Worm (Caenorhabditis elegans) whole organism, L4 larva: ENCODE data around the gene Y57A10A.31.

Source experiments
- F44E2.7 ChIP-seq: fragments of 200-800 bp; sonication (Bioruptor generic); IDR thresholded peaks from 2 replicates; pipeline ENCODE4 v2.1.2; 2022; ENCODE audit warnings: missing genetic modification characterization, missing compliant biosample characterization
- Y105C5A.15 ChIP-seq: fragments of 200-800 bp; sonication (Bioruptor generic); IDR thresholded peaks from 2 replicates; pipeline ENCODE4 v1.3.6; 2022; ENCODE audit warnings: missing genetic modification characterization, missing compliant biosample characterization
- Y48G9A.11 ChIP-seq: fragments of 200-800 bp; sonication (Bioruptor generic); IDR thresholded peaks from 2 replicates; pipeline ENCODE4 v1.3.6; 2022; ENCODE audit warnings: missing genetic modification reagents, missing genetic modification characterization, missing compliant biosample characterization
- Y5F2A.4 ChIP-seq: fragments of 200-800 bp; sonication (Bioruptor generic); optimal IDR thresholded peaks from 2 replicates; lab custom pipeline; 2018; ENCODE audit warnings: mild to moderate bottlenecking, missing genetic modification characterization, missing compliant biosample characterization
- ZK337.2 ChIP-seq: fragments of 200-800 bp; sonication (Bioruptor generic); IDR thresholded peaks from 2 replicates; pipeline ENCODE4 v1.3.6; 2022; ENCODE audit warnings: missing genetic modification reagents, missing genetic modification characterization, missing compliant biosample characterization
- aha-1 ChIP-seq: fragments of 150-350 bp; peaks from one replicate; lab custom pipeline; 2014; ENCODE audit warnings: missing biosample characterization, missing genetic modification characterization
- attf-4 ChIP-seq: sonication (generic microtip); optimal IDR thresholded peaks from 3 replicates; lab custom pipeline; 2017; ENCODE audit warnings: missing biosample characterization, missing genetic modification characterization
- ceh-20 ChIP-seq: fragments of 200-800 bp; sonication (Bioruptor generic); IDR thresholded peaks from 2 replicates; pipeline ENCODE4 v1.3.6; 2022; ENCODE audit warnings: missing genetic modification reagents, missing genetic modification characterization, missing compliant biosample characterization
- ceh-28 ChIP-seq: fragments of 150-350 bp; optimal IDR thresholded peaks from 2 replicates; lab custom pipeline; 2014; ENCODE audit warnings: missing biosample characterization, missing genetic modification reagents, missing genetic modification characterization
- ceh-44 ChIP-seq: fragments of 200-800 bp; sonication (Bioruptor generic); IDR thresholded peaks from 2 replicates; pipeline ENCODE4 v1.3.6; 2022; ENCODE audit warnings: missing genetic modification reagents, missing genetic modification characterization, missing compliant biosample characterization
- ceh-62 ChIP-seq: sonication (generic microtip); optimal IDR thresholded peaks from 2 replicates; lab custom pipeline; 2017; ENCODE audit warnings: missing biosample characterization, missing genetic modification characterization
- daf-12 ChIP-seq: fragments of 150-350 bp; optimal IDR thresholded peaks from 2 replicates; lab custom pipeline; 2014; ENCODE audit warnings: missing biosample characterization, missing genetic modification reagents, missing genetic modification characterization
- daf-16 ChIP-seq, 3 experiments: sonication (generic microtip); optimal IDR thresholded peaks; 2 replicates each; lab custom pipeline; 2016 to 2017; ENCODE audit warnings: missing genetic modification characterization in 3 of 3, missing genetic modification reagents in 3 of 3, mild to moderate bottlenecking in 2 of 3, missing compliant biosample characterization in 2 of 3, missing biosample characterization in 1 of 3, moderate library complexity in 1 of 3
- dmd-9 ChIP-seq: fragments of 200-800 bp; sonication (Bioruptor generic); IDR thresholded peaks from 2 replicates; pipeline ENCODE4 v1.3.6; 2022; ENCODE audit warnings: missing genetic modification reagents, missing genetic modification characterization, missing compliant biosample characterization
- dve-1 ChIP-seq: sonication (generic microtip); optimal IDR thresholded peaks from 2 replicates; lab custom pipeline; 2017; ENCODE audit warnings: antibody characterized with exemption, mild to moderate bottlenecking, missing genetic modification characterization, missing compliant biosample characterization; ENCODE audit not compliant: insufficient read depth
- gei-8 ChIP-seq: fragments of 200-800 bp; sonication (Bioruptor generic); optimal IDR thresholded peaks from 2 replicates; lab custom pipeline; 2018; ENCODE audit warnings: mild to moderate bottlenecking, missing genetic modification characterization, missing compliant biosample characterization
- hlh-11 ChIP-seq: fragments of 200-800 bp; sonication (Bioruptor generic); optimal IDR thresholded peaks from 2 replicates; lab custom pipeline; 2018; ENCODE audit warnings: mild to moderate bottlenecking, missing genetic modification characterization, missing compliant biosample characterization
- hmg-1.1 ChIP-seq: fragments of 200-800 bp; sonication (Bioruptor generic); IDR thresholded peaks from 2 replicates; pipeline ENCODE4 v1.3.6; 2022; ENCODE audit warnings: missing genetic modification reagents, missing genetic modification characterization, missing compliant biosample characterization
- lim-7 ChIP-seq: fragments of 200-800 bp; sonication (Bioruptor generic); IDR thresholded peaks from 2 replicates; pipeline ENCODE4 v1.3.6; 2022; ENCODE audit warnings: missing genetic modification characterization, missing compliant biosample characterization
- lin-1 ChIP-seq: fragments of 200-800 bp; sonication (Bioruptor generic); IDR thresholded peaks from 2 replicates; pipeline ENCODE4 v1.3.6; 2022; ENCODE audit warnings: missing genetic modification reagents, missing genetic modification characterization, missing compliant biosample characterization
- lin-13 ChIP-seq: fragments of 150-350 bp; optimal IDR thresholded peaks from 2 replicates; lab custom pipeline; 2014; ENCODE audit warnings: missing biosample characterization, missing genetic modification reagents, missing genetic modification characterization
- lin-29 ChIP-seq: fragments of 200-800 bp; sonication (Bioruptor generic); IDR thresholded peaks from 2 replicates; pipeline ENCODE4 v1.3.6; 2022; ENCODE audit warnings: missing genetic modification reagents, missing genetic modification characterization, missing compliant biosample characterization
- lsy-2 ChIP-seq, 2 experiments: fragments of 150-350 bp in 1 of 2; sonication (generic microtip) in 1 of 2; optimal IDR thresholded peaks; 2 replicates each; lab custom pipeline; 2014 to 2017; ENCODE audit warnings: missing biosample characterization in 2 of 2, missing genetic modification characterization in 2 of 2
- madf-5 ChIP-seq, 2 experiments: fragments of 200-800 bp; sonication (Bioruptor generic); IDR thresholded peaks; 2 replicates each; pipeline ENCODE4 v1.3.6; 2022; ENCODE audit warnings: missing compliant biosample characterization in 2 of 2, missing genetic modification characterization in 2 of 2
- mdl-1 ChIP-seq, 2 experiments: fragments of 150-350 bp in 1 of 2; sonication (generic microtip) in 1 of 2; optimal IDR thresholded peaks; 2 replicates each; lab custom pipeline; 2014 to 2017; ENCODE audit warnings: missing biosample characterization in 2 of 2, missing genetic modification characterization in 2 of 2
- mep-1 ChIP-seq: fragments of 150-350 bp; sonication (generic microtip); optimal IDR thresholded peaks from 3 replicates; lab custom pipeline; 2014; ENCODE audit warnings: missing biosample characterization, missing genetic modification characterization
- mxl-2 ChIP-seq: fragments of 200-800 bp; sonication (Bioruptor generic); conservative IDR thresholded peaks from 2 replicates; pipeline ENCODE4 v1.3.6; 2022; ENCODE audit warnings: missing genetic modification reagents, missing genetic modification characterization, missing compliant biosample characterization
- nhr-111 ChIP-seq: fragments of 200-800 bp; sonication (Bioruptor generic); optimal IDR thresholded peaks from 2 replicates; lab custom pipeline; 2018; ENCODE audit warnings: mild to moderate bottlenecking, missing genetic modification characterization, missing compliant biosample characterization
- nhr-237 ChIP-seq: sonication (generic microtip); optimal IDR thresholded peaks from 2 replicates; lab custom pipeline; 2017; ENCODE audit warnings: missing biosample characterization, missing genetic modification characterization
- nhr-25 ChIP-seq: sonication (generic microtip); optimal IDR thresholded peaks from 2 replicates; lab custom pipeline; 2017; ENCODE audit warnings: missing genetic modification characterization, mild to moderate bottlenecking, missing compliant biosample characterization, antibody characterized with exemption, moderate library complexity, borderline replicate concordance; ENCODE audit not compliant: insufficient read depth
- nhr-28 ChIP-seq: fragments of 150-350 bp; optimal IDR thresholded peaks from 2 replicates; lab custom pipeline; 2014; ENCODE audit warnings: missing biosample characterization, missing genetic modification characterization
- nhr-41 ChIP-seq: fragments of 200-800 bp; sonication (Bioruptor generic); IDR thresholded peaks from 2 replicates; pipeline ENCODE4 v1.3.6; 2022; ENCODE audit warnings: missing genetic modification reagents, missing genetic modification characterization, missing compliant biosample characterization
- nhr-42 ChIP-seq: fragments of 200-800 bp; sonication (Bioruptor generic); IDR thresholded peaks from 2 replicates; pipeline ENCODE4 v1.3.6; 2022; ENCODE audit warnings: missing genetic modification characterization, missing compliant biosample characterization
- nhr-76 ChIP-seq: fragments of 150-350 bp; optimal IDR thresholded peaks from 2 replicates; lab custom pipeline; 2014; ENCODE audit warnings: missing biosample characterization, missing genetic modification characterization
- rbr-2 ChIP-seq: sonication (generic microtip); optimal IDR thresholded peaks from 2 replicates; lab custom pipeline; 2016; ENCODE audit warnings: missing genotype, missing genetic modification characterization, missing compliant biosample characterization
- set-16 ChIP-seq: fragments of 200-800 bp; sonication (Bioruptor generic); IDR thresholded peaks from 2 replicates; pipeline ENCODE4 v1.3.6; 2022; ENCODE audit warnings: missing genetic modification reagents, missing genetic modification characterization, missing compliant biosample characterization
- skn-1 ChIP-seq: fragments of 150-350 bp; optimal IDR thresholded peaks from 2 replicates; lab custom pipeline; 2014; ENCODE audit warnings: missing biosample characterization, missing genetic modification characterization
- spr-3 ChIP-seq: fragments of 200-800 bp; sonication (Bioruptor generic); optimal IDR thresholded peaks from 2 replicates; lab custom pipeline; 2018; ENCODE audit warnings: mild to moderate bottlenecking, missing genetic modification characterization, missing compliant biosample characterization
- tag-97 ChIP-seq: fragments of 200-800 bp; sonication (Bioruptor generic); IDR thresholded peaks from 2 replicates; pipeline ENCODE4 v1.3.6; 2022; ENCODE audit warnings: missing genetic modification characterization, missing compliant biosample characterization
- unc-130 ChIP-seq: sonication (generic microtip); optimal IDR thresholded peaks from 2 replicates; lab custom pipeline; 2016; ENCODE audit warnings: missing genetic modification reagents, missing genetic modification characterization, missing compliant biosample characterization
- unc-62 ChIP-seq, 3 experiments: fragments of 150-350 bp in 1 of 3; sonication (generic microtip); optimal IDR thresholded peaks in 2 of 3; peaks in 1 of 3; 1 replicate in 1 of 3; 2 replicates in 2 of 3; lab custom pipeline; 2014 to 2017; ENCODE audit warnings: missing biosample characterization in 3 of 3, missing genetic modification characterization in 3 of 3, missing genetic modification reagents in 3 of 3, missing genotype in 1 of 3
- zfp-3 ChIP-seq: fragments of 200-800 bp; sonication (Bioruptor generic); conservative IDR thresholded peaks from 2 replicates; pipeline ENCODE4 v1.3.6; 2022; ENCODE audit warnings: missing genetic modification reagents, missing genetic modification characterization, missing compliant biosample characterization
- zip-2 ChIP-seq: fragments of 150-350 bp; optimal IDR thresholded peaks from 2 replicates; lab custom pipeline; 2014; ENCODE audit warnings: missing biosample characterization, missing genetic modification characterization

Gene Y57A10A.31

DNA sequence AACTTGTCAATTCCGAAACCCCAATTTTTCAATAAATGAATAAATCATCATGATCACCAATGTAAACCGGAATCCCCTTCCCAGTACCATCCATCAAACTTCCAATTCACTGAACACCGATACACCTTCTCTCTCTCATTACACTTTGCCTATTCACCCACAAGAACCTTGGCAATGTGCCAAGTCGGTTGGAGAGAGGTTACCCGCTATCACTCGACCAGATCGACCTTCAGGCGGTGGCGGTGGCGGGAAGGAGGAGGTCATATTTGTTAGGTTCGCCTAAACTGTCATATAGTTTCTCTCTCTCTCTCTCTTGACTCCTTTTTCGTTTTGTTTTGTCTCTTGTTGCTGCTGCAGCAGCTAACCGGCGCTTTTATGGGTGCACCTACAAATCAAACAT lies 26.6 kb upstream of the Y57A10A.31 start:
- peak; percentile 32 for TF ChIP-seq mep-1 (tag; lab: Kevin White, UChicago)
- no peak for TF ChIP-seq tag-97 (GFP tag; lab: Robert Waterston, UW)
- TF ChIP-seq unc-130 (GFP tag; lab: Kevin White, UChicago) = no peak
- no peak for TF ChIP-seq ZK337.2
- no peak for TF ChIP-seq F44E2.7 (GFP tag; lab: Robert Waterston, UW)
- TF ChIP-seq zfp-3 (GFP tag; lab: Robert Waterston, UW) = no peak
- TF ChIP-seq set-16 (GFP tag; lab: Robert Waterston, UW) = 0 out of 2 replicates have a peak, but pooled peaks have one; percentile 11
- peak; percentile 39 for TF ChIP-seq dve-1 (tag; lab: Kevin White, UChicago)
- TF ChIP-seq ceh-28 (tag; lab: Kevin White, UChicago) = no peak
- TF ChIP-seq lin-1 (GFP tag; lab: Robert Waterston, UW) = no peak
- peak in 1 of 2 experiments; percentile 7 for TF ChIP-seq lsy-2 (tag; optimal IDR thresholded peaks at IDR 0.05; lab: Kevin White, UChicago)
- no peak for TF ChIP-seq Y105C5A.15
- no peak for TF ChIP-seq spr-3
- no peak for TF ChIP-seq skn-1
- peak in 1 of 2 experiments; percentile 49 for TF ChIP-seq unc-62 (GFP tag; optimal IDR thresholded peaks at IDR 0.05 in 1 of 2; lab: Kevin White, UChicago)
- TF ChIP-seq unc-62 (tag; optimal IDR thresholded peaks at IDR 0.05; lab: Kevin White, UChicago) = no peak
- no peak for TF ChIP-seq hlh-11 (tag; lab: Kevin White, UChicago)
- TF ChIP-seq nhr-28 (tag; lab: Kevin White, UChicago) = peak; percentile 20
- peak; percentile 31; the same call in 1 of the 2 replicates for TF ChIP-seq hmg-1.1
- TF ChIP-seq aha-1 = peak; percentile 51
- no peak for TF ChIP-seq zip-2
- peak; percentile 78 for TF ChIP-seq nhr-25 (tag; lab: Kevin White, UChicago)
- TF ChIP-seq, all 104 proteins: peak for 9

DNA sequence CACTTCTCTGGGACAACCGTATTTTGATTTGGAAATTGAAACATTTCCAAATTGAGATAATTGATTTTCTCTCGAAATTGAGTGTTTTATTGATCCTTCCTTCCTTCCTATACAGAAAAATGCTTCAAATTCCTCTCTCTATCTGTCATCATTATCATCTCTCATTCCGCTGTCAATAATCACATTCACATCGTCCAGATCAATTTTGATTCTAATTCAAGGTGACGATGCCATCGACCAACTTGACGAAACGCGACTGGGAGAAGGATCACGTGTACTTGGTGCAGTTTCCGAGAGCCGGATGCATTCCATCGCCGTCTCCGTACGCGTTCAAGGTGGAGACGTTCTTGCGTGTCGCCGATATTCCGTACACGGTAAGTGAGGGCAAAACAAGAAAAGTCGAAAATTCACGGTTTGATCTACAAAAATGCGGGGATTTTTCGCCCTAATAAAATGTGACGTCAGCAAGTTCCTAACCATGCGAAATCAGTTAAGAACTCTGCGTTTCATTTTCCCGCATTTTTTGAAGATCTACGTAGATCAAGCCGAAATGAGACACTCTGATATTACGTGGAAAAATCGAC lies 25.1 kb upstream of the Y57A10A.31 start, which contains the start of gene faxc-1:
Gene faxc-1 (plus strand): TSS at position 222 of the 584 bp plus-strand sequence.
- TF ChIP-seq aha-1 (peak; percentile 85), unc-62 (GFP tag; optimal IDR thresholded peaks at IDR 0.05 in 1 of 2; lab: Kevin White, UChicago) (peak in 1 of 2 experiments; percentile 91), unc-62 (tag; optimal IDR thresholded peaks at IDR 0.05; lab: Kevin White, UChicago) (no peak), nhr-42 (GFP tag; lab: Robert Waterston, UW) (no peak), nhr-28 (tag; lab: Kevin White, UChicago) (no peak), ceh-20 (GFP tag; lab: Robert Waterston, UW) (0 out of 2 replicates have a peak, but pooled peaks have one; percentile 29), ceh-44 (GFP tag; lab: Robert Waterston, UW) (no peak)
- TF ChIP-seq, all 104 proteins: peak for 3

DNA sequence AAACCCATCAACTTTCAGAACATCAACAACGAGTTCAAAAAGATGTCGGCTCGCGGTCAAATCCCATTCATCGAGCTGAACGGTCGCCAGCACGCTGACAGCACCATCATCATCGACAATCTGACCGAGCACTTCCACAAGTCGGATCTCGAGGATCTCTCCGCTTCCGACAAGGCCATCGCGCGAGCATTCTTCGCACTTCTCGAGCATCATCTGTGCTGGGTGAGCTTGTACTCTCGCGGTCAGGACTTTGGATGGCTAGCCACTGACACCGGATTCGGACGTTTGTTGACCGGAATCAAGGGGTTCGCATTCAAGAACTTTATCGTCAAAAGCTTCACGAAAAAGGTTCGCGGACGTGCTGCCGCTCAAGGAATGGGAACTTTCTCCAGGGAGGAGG lies 24.3 kb upstream of the Y57A10A.31 start:
- no peak for TF ChIP-seq unc-130 (GFP tag; lab: Kevin White, UChicago)
- TF ChIP-seq aha-1 = peak; percentile 19
- peak; percentile 68; the same call in 1 of the 2 replicates for TF ChIP-seq set-16 (GFP tag; lab: Robert Waterston, UW)
- TF ChIP-seq daf-12 (tag; lab: Kevin White, UChicago) = no peak
- 0 out of 4 replicates have a peak, but pooled peaks of 1 of the 2 experiments have one; percentile 38 for TF ChIP-seq madf-5 (GFP tag; IDR thresholded peaks at IDR 0.05; lab: Robert Waterston, UW)

DNA sequence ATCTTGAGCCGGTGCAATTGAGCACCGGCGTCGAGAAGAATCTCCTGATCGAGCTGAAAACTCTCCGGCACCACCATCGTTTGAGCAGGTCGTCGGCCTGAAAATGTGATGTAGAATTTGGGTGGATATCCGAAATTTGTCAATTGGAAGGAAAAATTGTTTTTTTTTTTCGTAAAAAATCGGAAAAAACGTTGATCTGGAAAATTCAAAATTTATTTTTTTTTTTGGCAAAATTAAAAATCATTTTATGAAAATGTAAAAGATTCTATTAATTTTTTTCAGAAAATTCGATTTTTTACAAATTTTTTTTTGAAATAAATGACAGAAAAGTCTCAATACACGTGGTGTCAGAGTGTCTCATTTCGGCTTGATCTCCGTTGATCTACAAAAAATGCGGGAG lies 23.0 kb upstream of the Y57A10A.31 start, which contains the start of gene tric-1B.1:
Gene tric-1B.1 (minus strand): TSS at position 101 of the 400 bp plus-strand sequence.
- TF ChIP-seq nhr-76 (no peak), daf-16 (GFP tag; optimal IDR thresholded peaks at IDR 0.05; lab: Kevin White, UChicago) (no peak), daf-16 (tag; optimal IDR thresholded peaks at IDR 0.05; lab: Kevin White, UChicago) (no peak), mxl-2 (GFP tag; lab: Robert Waterston, UW) (no peak), Y5F2A.4 (no peak), ceh-62 (no peak), lin-13 (GFP tag; lab: Kevin White, UChicago) (no peak), mdl-1 (tag; optimal IDR thresholded peaks at IDR 0.05; lab: Kevin White, UChicago) (no peak), lim-7 (GFP tag; lab: Robert Waterston, UW) (no peak), nhr-111 (GFP tag; lab: Kevin White, UChicago) (no peak), rbr-2 (no peak), Y48G9A.11 (GFP tag; lab: Robert Waterston, UW) (no peak), mep-1 (tag; lab: Kevin White, UChicago) (no peak), ceh-28 (tag; lab: Kevin White, UChicago) (no peak), nhr-41 (GFP tag; lab: Robert Waterston, UW) (no peak), set-16 (GFP tag; lab: Robert Waterston, UW) (no peak), dmd-9 (GFP tag; lab: Robert Waterston, UW) (no peak), gei-8 (GFP tag; lab: Kevin White, UChicago) (no peak), lin-29 (GFP tag; lab: Robert Waterston, UW) (no peak), attf-4 (no peak), nhr-237 (tag; lab: Kevin White, UChicago) (no peak)
